Fruit fly (Drosophila melanogaster) S2 (cell line): ENCODE measurements around the gene Pmi.

Source experiments
- CG8478 ChIP-seq: fragments of >200 bp; optimal IDR thresholded peaks from 2 replicates; lab custom pipeline; 2018
- CTCF ChIP-seq, 2 experiments: fragments of >200 bp; optimal IDR thresholded peaks; 2 replicates each; lab custom pipeline; 2018

DNA sequence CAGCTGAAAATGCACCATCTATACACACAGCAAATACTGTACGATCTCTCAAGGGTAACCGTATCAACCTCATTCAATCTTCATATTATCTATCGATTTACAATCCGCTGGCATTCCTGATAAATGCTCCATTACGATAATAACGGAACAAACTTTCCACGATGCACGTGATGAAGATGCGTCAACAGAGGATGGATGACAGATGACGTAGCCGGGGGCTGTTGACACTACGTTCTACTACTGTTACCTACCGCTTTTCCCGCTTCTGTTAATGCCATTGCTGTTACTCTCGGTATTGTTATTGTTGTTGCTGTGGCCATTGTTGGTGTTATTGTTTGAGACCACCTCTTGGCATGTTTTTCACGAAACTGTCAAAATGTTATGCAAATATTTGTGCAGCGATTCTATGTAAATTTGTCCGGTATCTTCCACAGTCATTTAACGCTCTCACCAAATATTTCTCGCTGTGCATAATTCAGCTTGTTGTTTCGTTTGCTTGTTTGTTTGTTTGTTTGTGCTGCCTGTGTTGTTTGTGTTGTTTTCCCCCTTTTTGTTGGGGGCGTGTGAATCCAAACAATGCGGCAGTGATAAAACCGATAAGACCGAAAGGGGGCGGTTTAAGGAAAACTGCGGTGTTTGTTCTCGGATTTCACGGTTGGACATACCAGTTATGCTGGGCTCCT lies 44.1 kb downstream of the Pmi start:
- no peak for TF ChIP-seq CTCF (optimal IDR thresholded peaks at IDR 0.05; lab: Kevin White, UChicago)
- TF ChIP-seq CG8478 (lab: Kevin White, UChicago) = no peak
